Worm (Caenorhabditis elegans) whole organism, L3 larva: Measurements from ENCODE around the gene cdgs-1.

ENCODE experiments used
- ama-1 ChIP-seq: fragments of 150-350 bp; optimal IDR thresholded peaks from 2 replicates; lab custom pipeline; 2018
- ceh-16 ChIP-seq: sonication (generic microtip); optimal IDR thresholded peaks from 2 replicates; lab custom pipeline; 2017; ENCODE audit warnings: missing biosample characterization, missing genetic modification characterization
- elt-2 ChIP-seq: sonication (generic microtip); optimal IDR thresholded peaks from 2 replicates; lab custom pipeline; 2016; ENCODE audit warnings: missing genetic modification reagents, mild to moderate bottlenecking, missing genetic modification characterization, missing compliant biosample characterization
- nhr-67 ChIP-seq: fragments of 150-350 bp; optimal IDR thresholded peaks from 2 replicates; lab custom pipeline; 2014; ENCODE audit warnings: missing biosample characterization, missing genetic modification characterization
- pha-4 ChIP-seq: fragments of 150-350 bp; optimal IDR thresholded peaks from 2 replicates; lab custom pipeline; 2014; ENCODE audit warnings: missing biosample characterization, missing genetic modification reagents, missing genetic modification characterization
- snpc-4 ChIP-seq: fragments of 150-350 bp; optimal IDR thresholded peaks from 2 replicates; lab custom pipeline; 2014; ENCODE audit warnings: missing biosample characterization, missing genetic modification characterization
- zag-1 ChIP-seq: fragments of 150-350 bp; optimal IDR thresholded peaks from 2 replicates; lab custom pipeline; 2014; ENCODE audit warnings: missing biosample characterization, missing genetic modification characterization

- TF ChIP-seq elt-2 (no peak), snpc-4 (tag; lab: Kevin White, UChicago) (no peak), nhr-67 (tag; lab: Kevin White, UChicago) (no peak), zag-1 (tag; lab: Kevin White, UChicago) (no peak), ama-1 (lab: Kevin White, UChicago) (no peak), ceh-16 (tag; lab: Kevin White, UChicago) (no peak), pha-4 (tag; lab: Kevin White, UChicago) (no peak)
Observed at ce11 chrIV:7770162-7770561, 45.4 kb downstream of the cdgs-1 start, which contains the start of gene rdl-1.
